Fruit fly (Drosophila melanogaster) whole organism, wandering third instar larva: ENCODE data around the gene CG45263.

ENCODE experiments used
- CrebA ChIP-seq: fragments of 200-800 bp; sonication (Bioruptor generic); optimal IDR thresholded peaks from 2 replicates; lab custom pipeline; 2016; ENCODE audit warnings: missing biosample characterization, mild to moderate bottlenecking, missing genetic modification characterization, borderline replicate concordance
- OdsH ChIP-seq: fragments of 200-800 bp; sonication (Bioruptor generic); optimal IDR thresholded peaks from 2 replicates; lab custom pipeline; 2016; ENCODE audit warnings: missing biosample characterization, mild to moderate bottlenecking, missing genetic modification characterization
- foxo ChIP-seq, 2 experiments: fragments of 200-800 bp; sonication (Bioruptor generic); optimal IDR thresholded peaks; 2 replicates in 1 of 2; 3 replicates in 1 of 2; lab custom pipeline; 2016 to 2017; ENCODE audit warnings: missing biosample characterization in 2 of 2, missing genetic modification characterization in 2 of 2
- h ChIP-seq: fragments of 200-800 bp; sonication (Bioruptor generic); optimal IDR thresholded peaks from 3 replicates; lab custom pipeline; 2016; ENCODE audit warnings: missing biosample characterization, mild to moderate bottlenecking, missing genetic modification characterization
- pan ChIP-seq: fragments of >200 bp; optimal IDR thresholded peaks from 2 replicates; lab custom pipeline; 2017
- psq ChIP-seq: fragments of 200-800 bp; sonication (Bioruptor generic); optimal IDR thresholded peaks from 3 replicates; lab custom pipeline; 2017; ENCODE audit warnings: missing biosample characterization, mild to moderate bottlenecking, missing genetic modification characterization, moderate library complexity
- sage ChIP-seq: fragments of 200-800 bp; sonication (Bioruptor generic); optimal IDR thresholded peaks from 2 replicates; lab custom pipeline; 2016; ENCODE audit warnings: missing biosample characterization, mild to moderate bottlenecking, missing genetic modification characterization

dm6 chr3R:8333768-8334470 is 143.5 kb downstream of the CG45263 start, which contains the start of gene Poxm:
- TF ChIP-seq pan (lab: Kevin White, UChicago) (no peak), OdsH (peak; percentile 85), psq (GFP tag; lab: Kevin White, UChicago) (peak; percentile 89), CrebA (GFP tag; lab: Kevin White, UChicago) (no peak), h (peak; percentile 90), foxo (GFP tag; optimal IDR thresholded peaks at IDR 0.05; lab: Kevin White, UChicago) (peak in 1 of 2 experiments; percentile 93), sage (GFP tag; lab: Kevin White, UChicago) (peak; percentile 69)
